Worm (Caenorhabditis elegans): ENCODE results near the gene Y41E3.13.

Gene Y41E3.13

DNA sequence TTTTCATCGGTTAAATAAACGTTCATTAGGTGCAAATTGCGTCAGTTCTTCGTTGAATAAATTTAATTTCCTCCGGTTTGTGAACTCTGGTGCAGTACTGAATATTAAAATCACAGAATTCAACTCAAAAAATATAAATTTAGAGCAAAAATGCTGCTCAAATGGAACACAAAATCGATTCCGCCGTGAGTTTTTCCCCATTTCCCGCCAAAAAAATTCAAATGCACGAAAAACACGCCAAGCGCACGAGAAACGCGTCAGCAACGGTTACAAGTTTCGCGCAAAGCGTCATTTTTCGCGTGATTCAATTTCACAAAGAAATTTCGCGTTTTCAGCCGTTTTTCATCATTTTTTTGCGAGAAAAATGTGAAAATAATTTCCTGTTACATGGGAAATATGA lies 18.6 kb upstream of the Y41E3.13 start, which contains the start of gene hrpu-1 (continued):
- peak; percentile 66 for TF ChIP-seq lsl-1 (GFP tag; optimal IDR thresholded peaks at IDR 0.05)
- peak; percentile 59 for TF ChIP-seq xnd-1 (tag; optimal IDR thresholded peaks at IDR 0.05)
- TF ChIP-seq tlf-1 (GFP tag; optimal IDR thresholded peaks at IDR 0.05): peak; percentile 84
- peak; percentile 71 for TF ChIP-seq hsf-1 (GFP tag; IDR thresholded peaks at IDR 0.05)
- 0 out of 2 replicates have a peak, but pooled peaks have one; percentile 38 for TF ChIP-seq Y79H2A.3 (GFP tag; conservative IDR thresholded peaks at IDR 0.05)
- TF ChIP-seq D2030.7 (GFP tag; IDR thresholded peaks at IDR 0.05): peak; percentile 76
- TF ChIP-seq efl-1 (GFP tag; optimal IDR thresholded peaks at IDR 0.05): peak; percentile 88
- peak; percentile 90 for TF ChIP-seq F49E8.2 (tag; optimal IDR thresholded peaks at IDR 0.05; ENCODE audit: insufficient read depth)
- TF ChIP-seq akir-1 (GFP tag; optimal IDR thresholded peaks at IDR 0.05): no peak
- TF ChIP-seq pbrm-1 (GFP tag; IDR thresholded peaks at IDR 0.05): peak; percentile 86
- peak; percentile 25 for TF ChIP-seq nhr-80 (tag; optimal IDR thresholded peaks at IDR 0.05)
- no peak for TF ChIP-seq nhr-27 (tag; optimal IDR thresholded peaks at IDR 0.05)
- TF ChIP-seq sea-2 (GFP tag; IDR thresholded peaks at IDR 0.05): no peak
- TF ChIP-seq ccch-3 (GFP tag; optimal IDR thresholded peaks at IDR 0.05): no peak

DNA sequence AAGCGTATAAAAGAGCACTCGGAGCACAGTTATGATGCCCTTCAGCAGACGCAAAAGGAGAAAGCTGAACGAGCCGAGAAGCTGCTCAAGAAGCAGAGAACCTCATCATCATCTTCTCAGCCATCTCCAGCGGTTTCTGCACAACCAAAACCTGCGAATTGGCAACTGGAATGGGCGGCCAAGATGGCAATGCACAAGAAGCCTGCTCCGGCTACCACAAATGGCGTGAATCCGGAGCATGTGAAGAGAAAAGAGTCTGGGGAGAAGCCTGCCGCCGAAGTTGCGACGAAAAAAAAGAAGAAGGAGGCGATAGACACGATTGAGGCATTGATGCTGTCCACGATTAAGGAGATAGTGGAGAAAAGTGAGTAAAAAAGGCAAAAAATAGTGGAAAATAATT lies 17.0 kb upstream of the Y41E3.13 start:
- TF ChIP-seq egrh-3 (GFP tag; IDR thresholded peaks at IDR 0.05) (peak; percentile 7; the same call in 1 of the 2 replicates), ZK185.1 (tag; optimal IDR thresholded peaks at IDR 0.05; ENCODE audit: poor library complexity, severe bottlenecking) (no peak)

DNA sequence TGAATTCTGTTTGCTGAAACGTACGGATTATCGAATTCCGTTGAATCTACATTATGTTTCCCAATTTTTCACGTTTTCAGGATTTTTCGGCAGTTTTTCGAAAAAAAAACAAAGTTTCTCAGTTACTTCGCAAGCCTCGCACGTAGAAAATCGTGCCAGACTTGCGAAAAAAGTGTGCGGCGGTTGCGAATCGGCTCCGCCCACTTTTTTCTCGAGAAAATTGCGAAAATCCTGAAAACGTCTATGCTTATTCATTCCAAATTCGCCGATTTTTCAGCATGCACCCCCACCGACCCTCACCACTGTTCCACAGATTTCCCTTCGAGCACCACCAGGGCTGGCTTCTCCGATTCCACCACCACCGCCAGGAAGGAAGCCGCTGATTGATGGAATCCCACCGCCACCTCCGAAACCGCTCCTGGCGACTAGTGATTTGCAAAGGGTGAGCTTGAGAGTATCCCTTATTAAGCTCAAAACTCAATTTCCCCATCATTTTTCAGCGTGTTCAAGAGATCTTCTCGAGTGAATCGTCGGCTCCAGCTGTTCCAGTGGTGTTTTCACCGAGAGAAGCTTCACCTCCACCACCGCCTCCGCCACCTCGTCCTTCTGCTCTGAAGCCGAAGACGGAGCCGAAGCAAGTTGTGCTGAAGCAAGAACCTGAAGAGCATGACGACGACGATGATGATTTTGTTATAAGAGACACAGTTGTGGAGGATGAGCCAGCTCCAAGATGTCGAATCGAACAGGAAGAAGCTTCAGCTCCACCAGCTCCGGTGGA lies 15.7 kb upstream of the Y41E3.13 start:
- no peak for TF ChIP-seq F10E7.11 (tag; optimal IDR thresholded peaks at IDR 0.05)
- TF ChIP-seq fkh-3 (tag; optimal IDR thresholded peaks at IDR 0.05): no peak
- TF ChIP-seq atf-7 (tag; optimal IDR thresholded peaks at IDR 0.05): no peak
- TF ChIP-seq pbrm-1 (GFP tag; IDR thresholded peaks at IDR 0.05): peak; percentile 40; the same call in 1 of the 2 replicates
- no peak for TF ChIP-seq ceh-79 (tag; optimal IDR thresholded peaks at IDR 0.05)
- TF ChIP-seq F55B11.4 (tag; optimal IDR thresholded peaks at IDR 0.05; ENCODE audit: borderline replicate concordance, insufficient read depth): no peak
- TF ChIP-seq F52B5.7 (tag; optimal IDR thresholded peaks at IDR 0.05): no peak
- TF ChIP-seq mel-28 (tag; optimal IDR thresholded peaks at IDR 0.05; ENCODE audit: borderline replicate concordance): no peak
- TF ChIP-seq cebp-1 (GFP tag; IDR thresholded peaks at IDR 0.05): no peak
- peak; percentile 44 for TF ChIP-seq cebp-1 (tag; optimal IDR thresholded peaks at IDR 0.05)
- TF ChIP-seq aptf-2 (GFP tag; conservative IDR thresholded peaks at IDR 0.05): no peak
- TF ChIP-seq hmg-1.2 (GFP tag; IDR thresholded peaks at IDR 0.05): peak; percentile 41
- TF ChIP-seq nhr-80 (tag; optimal IDR thresholded peaks at IDR 0.05): no peak
- no peak for TF ChIP-seq mes-4 (tag; optimal IDR thresholded peaks at IDR 0.05)
- TF ChIP-seq T26A5.8 (tag; optimal IDR thresholded peaks at IDR 0.05): no peak
- TF ChIP-seq sptf-2 (GFP tag; optimal IDR thresholded peaks at IDR 0.05): no peak
- TF ChIP-seq B0336.3 (GFP tag; IDR thresholded peaks at IDR 0.05): peak; percentile 83; the same call in 1 of the 2 replicates
- TF ChIP-seq xnd-1 (tag; optimal IDR thresholded peaks at IDR 0.05): no peak
- peak; percentile 67 for TF ChIP-seq lin-26 (GFP tag; IDR thresholded peaks at IDR 0.05)
- peak; percentile 50; the same call in 1 of the 2 replicates for TF ChIP-seq Y67H2A.10 (GFP tag; conservative IDR thresholded peaks at IDR 0.05)
- no peak for TF ChIP-seq bed-2 (GFP tag; IDR thresholded peaks at IDR 0.05)
- TF ChIP-seq K11D2.4 (GFP tag; IDR thresholded peaks at IDR 0.05): no peak
- no peak for TF ChIP-seq hlh-12 (tag; optimal IDR thresholded peaks at IDR 0.05)
- TF ChIP-seq attf-3 (GFP tag; conservative IDR thresholded peaks at IDR 0.05): no peak
- TF ChIP-seq ama-1 (optimal IDR thresholded peaks at IDR 0.05): no peak
- TF ChIP-seq ama-1 (GFP tag; optimal IDR thresholded peaks at IDR 0.05): peak in 1 of 2 experiments; percentile 45
- peak; percentile 41; the same call in 1 of the 2 replicates for TF ChIP-seq mcd-1 (GFP tag; IDR thresholded peaks at IDR 0.05)
- TF ChIP-seq ekl-4 (GFP tag; IDR thresholded peaks at IDR 0.05): no peak
- TF ChIP-seq F22D6.2 (tag; optimal IDR thresholded peaks at IDR 0.05): no peak
- TF ChIP-seq ztf-22 (GFP tag; optimal IDR thresholded peaks at IDR 0.05): no peak
- no peak for TF ChIP-seq mxl-1 (tag; optimal IDR thresholded peaks at IDR 0.05)
- peak; percentile 72 for TF ChIP-seq nfyb-1 (GFP tag; IDR thresholded peaks at IDR 0.05)
